Fruit fly (Drosophila melanogaster) whole organism, embryonic: ENCODE measurements around the gene smg.
A peak's percentile ranks its signal among the peaks of the same experiment; 100 is the strongest.

Source experiments
- Aef1 ChIP-seq: fragments of 200-800 bp; sonication (Bioruptor generic); IDR thresholded peaks from 3 replicates; pipeline ENCODE4 v1.3.6; 2022; ENCODE audit warnings: missing biosample characterization, missing genetic modification characterization
- B-H2 ChIP-seq: fragments of 200-800 bp; sonication (Bioruptor generic); optimal IDR thresholded peaks from 2 replicates; lab custom pipeline; 2018; ENCODE audit warnings: missing biosample characterization, mild to moderate bottlenecking, missing genetic modification characterization
- CG10543 ChIP-seq: fragments of 200-800 bp; sonication (Bioruptor generic); optimal IDR thresholded peaks from 3 replicates; lab custom pipeline; 2017; ENCODE audit warnings: missing biosample characterization, mild to moderate bottlenecking, missing genetic modification characterization, moderate library complexity
- CG11398 ChIP-seq: fragments of 200-800 bp; sonication (Bioruptor generic); optimal IDR thresholded peaks from 2 replicates; lab custom pipeline; 2016; ENCODE audit warnings: missing biosample characterization, missing genetic modification characterization
- CG11456 ChIP-seq: fragments of 200-800 bp; sonication (Bioruptor generic); IDR thresholded peaks from 3 replicates; pipeline ENCODE4 v1.3.6; 2022; ENCODE audit warnings: missing biosample characterization, missing genetic modification characterization
- CG12104 ChIP-seq: fragments of 200-800 bp; sonication (Bioruptor generic); optimal IDR thresholded peaks from 3 replicates; lab custom pipeline; 2016; ENCODE audit warnings: missing biosample characterization, missing genetic modification characterization
- CG12391 ChIP-seq: fragments of 200-800 bp; sonication (Bioruptor generic); optimal IDR thresholded peaks from 3 replicates; lab custom pipeline; 2018; ENCODE audit warnings: missing biosample characterization, mild to moderate bottlenecking, missing genetic modification characterization, moderate library complexity
- CG12659 ChIP-seq: fragments of 200-800 bp; sonication (Bioruptor generic); optimal IDR thresholded peaks from 3 replicates; lab custom pipeline; 2017; ENCODE audit warnings: mild to moderate bottlenecking, missing biosample characterization, missing genetic modification reagents, missing genetic modification characterization
- CG13287 ChIP-seq: fragments of 200-800 bp; sonication (Bioruptor generic); IDR thresholded peaks from 2 replicates; pipeline ENCODE4 v1.3.6; 2022; ENCODE audit warnings: missing biosample characterization, missing genetic modification characterization; ENCODE audit not compliant: partially characterized antibody
- CG14965 ChIP-seq: fragments of 200-800 bp; sonication (Bioruptor generic); optimal IDR thresholded peaks from 2 replicates; lab custom pipeline; 2016; ENCODE audit warnings: missing biosample characterization, missing genetic modification characterization, borderline replicate concordance
- CG1647 ChIP-seq: fragments of 200-800 bp; sonication (Bioruptor generic); optimal IDR thresholded peaks from 3 replicates; lab custom pipeline; 2016; ENCODE audit warnings: missing biosample characterization, missing genetic modification characterization
- CG17186 ChIP-seq: fragments of 200-800 bp; sonication (Bioruptor generic); optimal IDR thresholded peaks from 3 replicates; lab custom pipeline; 2017; ENCODE audit warnings: missing biosample characterization, missing genetic modification reagents, missing genetic modification characterization
- CG18011 ChIP-seq: fragments of 200-800 bp; sonication (Bioruptor generic); optimal IDR thresholded peaks from 2 replicates; lab custom pipeline; 2017; ENCODE audit warnings: missing biosample characterization, missing genetic modification characterization, mild to moderate bottlenecking, moderate library complexity, missing genotype
- CG31224 ChIP-seq: fragments of 200-800 bp; sonication (Bioruptor generic); IDR thresholded peaks from 2 replicates; pipeline ENCODE4 v1.3.6; 2022; ENCODE audit warnings: missing biosample characterization, missing genetic modification characterization
- CG6654 ChIP-seq: fragments of 200-800 bp; sonication (Bioruptor generic); optimal IDR thresholded peaks from 2 replicates; lab custom pipeline; 2017; ENCODE audit warnings: missing biosample characterization, mild to moderate bottlenecking, missing genetic modification characterization
- CG7556 ChIP-seq: fragments of 200-800 bp; sonication (Bioruptor generic); optimal IDR thresholded peaks from 2 replicates; lab custom pipeline; 2017; ENCODE audit warnings: missing biosample characterization, mild to moderate bottlenecking, missing genetic modification characterization
- CG8089 ChIP-seq: fragments of 200-800 bp; sonication (Bioruptor generic); optimal IDR thresholded peaks from 3 replicates; lab custom pipeline; 2016; ENCODE audit warnings: missing biosample characterization, missing genetic modification characterization
- CG8290 ChIP-seq, 3 experiments: fragments of 200-800 bp; sonication (Bioruptor generic); optimal IDR thresholded peaks; 2 replicates each; lab custom pipeline; 2016 to 2019; ENCODE audit warnings: missing biosample characterization in 3 of 3, missing genetic modification characterization in 3 of 3, mild to moderate bottlenecking in 2 of 3, moderate library complexity in 1 of 3
- CG8478 ChIP-seq: fragments of >200 bp; optimal IDR thresholded peaks from 2 replicates; lab custom pipeline; 2018
- CG9797 ChIP-seq: fragments of 200-800 bp; sonication (Bioruptor generic); optimal IDR thresholded peaks from 3 replicates; lab custom pipeline; 2018; ENCODE audit warnings: missing biosample characterization, mild to moderate bottlenecking, missing genetic modification characterization
- CG9876 ChIP-seq: fragments of 200-800 bp; sonication (Bioruptor generic); optimal IDR thresholded peaks from 2 replicates; lab custom pipeline; 2016; ENCODE audit warnings: missing biosample characterization, missing genetic modification characterization
- CG9932 ChIP-seq: fragments of 200-800 bp; sonication (Bioruptor generic); IDR thresholded peaks from 2 replicates; pipeline ENCODE4 v1.3.6; 2022; ENCODE audit warnings: missing biosample characterization, missing genetic modification characterization
- Ets97D ChIP-seq: fragments of 200-800 bp; sonication (Bioruptor generic); optimal IDR thresholded peaks from 3 replicates; lab custom pipeline; 2016; ENCODE audit warnings: missing biosample characterization, missing genetic modification characterization
- Hr51 ChIP-seq, 2 experiments: fragments of 200-800 bp; sonication (Bioruptor generic); optimal IDR thresholded peaks; 2 replicates in 1 of 2; 3 replicates in 1 of 2; lab custom pipeline; 2016 to 2018; ENCODE audit warnings: missing biosample characterization in 2 of 2, missing genetic modification characterization in 2 of 2, mild to moderate bottlenecking in 1 of 2, moderate library complexity in 1 of 2
- Jarid2 ChIP-seq: fragments of 200-800 bp; sonication (Bioruptor generic); optimal IDR thresholded peaks from 3 replicates; lab custom pipeline; 2017; ENCODE audit warnings: mild to moderate bottlenecking, missing biosample characterization, missing genetic modification reagents, missing genetic modification characterization
- Med ChIP-seq: fragments of 200-800 bp; sonication (Bioruptor generic); peaks from one replicate; lab custom pipeline; 2016; ENCODE audit warnings: missing biosample characterization, missing genetic modification characterization, mild to moderate bottlenecking, inconsistent platforms, moderate library complexity
- Mrtf ChIP-seq: fragments of 200-800 bp; sonication (Bioruptor generic); IDR thresholded peaks from 3 replicates; pipeline ENCODE4 v1.3.6; 2022; ENCODE audit warnings: missing biosample characterization, missing genetic modification characterization
- NC2α ChIP-seq: fragments of 200-800 bp; sonication (Bioruptor generic); optimal IDR thresholded peaks from 2 replicates; lab custom pipeline; 2016; ENCODE audit warnings: missing biosample characterization, missing genetic modification characterization
- Sin3A ChIP-seq: fragments of >200 bp; optimal IDR thresholded peaks from 2 replicates; lab custom pipeline; 2018
- Usf ChIP-seq: fragments of 200-800 bp; sonication (Bioruptor generic); optimal IDR thresholded peaks from 2 replicates; lab custom pipeline; 2017; ENCODE audit warnings: missing genotype, missing biosample characterization, missing genetic modification characterization
- Xbp1 ChIP-seq: fragments of 200-800 bp; sonication (Bioruptor generic); optimal IDR thresholded peaks from 3 replicates; lab custom pipeline; 2016; ENCODE audit warnings: missing biosample characterization, mild to moderate bottlenecking, missing genetic modification characterization
- abd-A ChIP-seq: fragments of 200-800 bp; sonication (Bioruptor generic); optimal IDR thresholded peaks from 3 replicates; lab custom pipeline; 2019; ENCODE audit warnings: missing biosample characterization, mild to moderate bottlenecking, missing genetic modification characterization, moderate library complexity
- amos ChIP-seq: fragments of 200-800 bp; sonication (Bioruptor generic); IDR thresholded peaks from 2 replicates; pipeline ENCODE4 v1.3.6; 2022; ENCODE audit warnings: missing biosample characterization, missing genetic modification characterization; ENCODE audit not compliant: partially characterized antibody
- ara ChIP-seq: fragments of 200-800 bp; sonication (Bioruptor generic); IDR thresholded peaks from 2 replicates; pipeline ENCODE4 v1.3.6; 2022; ENCODE audit warnings: missing biosample characterization, missing genetic modification characterization
- exex ChIP-seq: fragments of 200-800 bp; sonication (Bioruptor generic); optimal IDR thresholded peaks from 4 replicates; lab custom pipeline; 2018; ENCODE audit warnings: missing biosample characterization, mild to moderate bottlenecking, missing genetic modification characterization, moderate library complexity
- gfzf ChIP-seq: fragments of 200-800 bp; sonication (Bioruptor generic); optimal IDR thresholded peaks from 2 replicates; lab custom pipeline; 2016; ENCODE audit warnings: missing biosample characterization, mild to moderate bottlenecking, missing genetic modification characterization, moderate library complexity
- her ChIP-seq: fragments of 200-800 bp; sonication (Bioruptor generic); optimal IDR thresholded peaks from 2 replicates; lab custom pipeline; 2016; ENCODE audit warnings: missing biosample characterization, missing genetic modification characterization
- knrl ChIP-seq: fragments of 200-800 bp; sonication (Bioruptor generic); IDR thresholded peaks from 3 replicates; pipeline ENCODE4 v1.3.6; 2022; ENCODE audit warnings: missing biosample characterization, missing genetic modification characterization; ENCODE audit not compliant: partially characterized antibody
- luna ChIP-seq: fragments of 200-800 bp; sonication (Bioruptor generic); optimal IDR thresholded peaks from 2 replicates; lab custom pipeline; 2016; ENCODE audit warnings: missing biosample characterization, missing genetic modification characterization
- onecut ChIP-seq: fragments of 200-800 bp; sonication (Bioruptor generic); IDR thresholded peaks from 2 replicates; pipeline ENCODE4 v1.3.6; 2022; ENCODE audit warnings: missing biosample characterization, missing genetic modification characterization
- p53 ChIP-seq: fragments of 200-800 bp; sonication (Bioruptor generic); optimal IDR thresholded peaks from 2 replicates; lab custom pipeline; 2016; ENCODE audit warnings: missing biosample characterization, missing genetic modification characterization
- peb ChIP-seq: fragments of 200-800 bp; sonication (Bioruptor generic); IDR thresholded peaks from 2 replicates; pipeline ENCODE4 v1.3.6; 2022; ENCODE audit warnings: missing biosample characterization, missing genetic modification characterization
- pros ChIP-seq: fragments of 200-800 bp; sonication (Bioruptor generic); optimal IDR thresholded peaks from 3 replicates; lab custom pipeline; 2019; ENCODE audit warnings: missing biosample characterization, mild to moderate bottlenecking, missing genetic modification characterization, moderate library complexity
- psq ChIP-seq: fragments of 200-800 bp; sonication (Bioruptor generic); optimal IDR thresholded peaks from 2 replicates; lab custom pipeline; 2017; ENCODE audit warnings: missing biosample characterization, missing genetic modification characterization
- pzg ChIP-seq: fragments of 200-800 bp; sonication (Bioruptor generic); optimal IDR thresholded peaks from 3 replicates; lab custom pipeline; 2018; ENCODE audit warnings: missing biosample characterization, mild to moderate bottlenecking, missing genetic modification characterization, moderate library complexity
- slbo ChIP-seq: fragments of 200-800 bp; sonication (Bioruptor generic); IDR thresholded peaks from 2 replicates; pipeline ENCODE4 v1.3.6; 2022; ENCODE audit warnings: missing biosample characterization, missing genetic modification characterization
- sqz ChIP-seq: fragments of 200-800 bp; sonication (Bioruptor generic); optimal IDR thresholded peaks from 3 replicates; lab custom pipeline; 2018; ENCODE audit warnings: missing biosample characterization, mild to moderate bottlenecking, missing genetic modification characterization
- ssp ChIP-seq: fragments of 200-800 bp; sonication (Bioruptor generic); IDR thresholded peaks from 2 replicates; pipeline ENCODE4 v1.3.6; 2022; ENCODE audit warnings: missing biosample characterization, missing genetic modification characterization
- stwl ChIP-seq: fragments of 200-800 bp; sonication (Bioruptor generic); optimal IDR thresholded peaks from 3 replicates; lab custom pipeline; 2018; ENCODE audit warnings: missing biosample characterization, mild to moderate bottlenecking, missing genetic modification characterization, moderate library complexity
- toy ChIP-seq: fragments of 200-800 bp; sonication (Bioruptor generic); IDR thresholded peaks from 2 replicates; pipeline ENCODE4 v1.3.6; 2022; ENCODE audit warnings: missing biosample characterization, missing genetic modification characterization

smg gene

DNA sequence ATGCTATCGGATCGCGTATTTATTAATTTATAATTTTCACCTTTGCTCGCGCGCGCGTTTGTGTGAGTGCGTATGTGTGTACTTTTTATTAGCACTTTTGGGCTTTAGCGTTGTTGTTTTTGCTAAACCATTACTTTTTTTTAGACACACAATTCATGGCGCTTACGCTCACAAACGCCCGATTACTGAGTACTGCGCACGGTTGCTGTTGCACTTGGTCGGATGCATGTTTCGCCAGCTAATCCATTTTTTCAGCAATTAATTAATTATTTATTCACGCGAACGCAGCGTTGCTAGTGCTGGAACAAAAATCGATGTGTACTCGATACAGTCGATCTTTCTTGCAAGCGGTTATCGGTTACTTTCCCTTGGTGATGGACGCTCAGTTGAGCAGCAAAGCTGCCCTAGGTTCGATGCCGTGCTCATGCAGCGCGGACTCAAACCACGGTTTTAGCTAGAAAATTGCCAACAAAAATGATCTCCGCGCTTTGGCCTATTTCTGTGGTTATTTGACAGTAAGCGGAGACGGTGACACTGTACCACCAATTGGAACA, at the start of gene smg, which contains the start of gene CG5087 (continued):
- peak; percentile 84 for TF ChIP-seq CG17186 (GFP tag; lab: Kevin White, UChicago)
- TF ChIP-seq stwl (tag; lab: Kevin White, UChicago): peak; percentile 85
- TF ChIP-seq sqz (GFP tag; lab: Kevin White, UChicago): no peak
- no peak for TF ChIP-seq luna (GFP tag; lab: Kevin White, UChicago)
- peak; percentile 56 for TF ChIP-seq CG11398 (GFP tag; lab: Kevin White, UChicago)
- no peak for TF ChIP-seq ara
- peak; percentile 35 for TF ChIP-seq CG8478
- TF ChIP-seq CG14965 (GFP tag; lab: Kevin White, UChicago): no peak
- peak; percentile 80 for TF ChIP-seq CG9932
- TF ChIP-seq CG8290 (GFP tag; optimal IDR thresholded peaks at IDR 0.05; lab: Kevin White, UChicago): peak; percentile 30
- TF ChIP-seq CG8290 (tag; optimal IDR thresholded peaks at IDR 0.05; lab: Kevin White, UChicago): no peak
- peak; percentile 76 for TF ChIP-seq CG13287 (GFP tag; lab: Robert Waterston, UW)
- peak; percentile 9 for TF ChIP-seq Usf (GFP tag; lab: Kevin White, UChicago)
- TF ChIP-seq pros (GFP tag; lab: Kevin White, UChicago): no peak
- peak; percentile 46 for TF ChIP-seq CG9876
- peak in 1 of 2 experiments; percentile 8 for TF ChIP-seq Hr51 (GFP tag; optimal IDR thresholded peaks at IDR 0.05; lab: Kevin White, UChicago)
- 0 out of 2 replicates have a peak, but pooled peaks have one; percentile 14 for TF ChIP-seq ssp (GFP tag; lab: Robert Waterston, UW)
- peak; percentile 49 for TF ChIP-seq CG8089
- no peak for TF ChIP-seq peb (GFP tag; lab: Robert Waterston, UW)
- TF ChIP-seq CG11456: peak; percentile 50; the same call in 1 of the 3 replicates
- TF ChIP-seq Sin3A (lab: Kevin White, UChicago): peak; percentile 85
- peak; percentile 68 for TF ChIP-seq her
- TF ChIP-seq CG6654: no peak
- 0 out of 2 replicates have a peak, but pooled peaks have one; percentile 20 for TF ChIP-seq CG31224 (GFP tag; lab: Robert Waterston, UW)
- peak; percentile 96 for TF ChIP-seq abd-A
- TF ChIP-seq psq (GFP tag; lab: Kevin White, UChicago): peak; percentile 15
- no peak for TF ChIP-seq Mrtf (GFP tag; lab: Robert Waterston, UW)
- no peak for TF ChIP-seq CG7556 (GFP tag; lab: Kevin White, UChicago)
- peak; percentile 40 for TF ChIP-seq CG1647 (GFP tag; lab: Kevin White, UChicago)
- peak; percentile 67 for TF ChIP-seq exex
- TF ChIP-seq slbo (GFP tag; lab: Robert Waterston, UW): peak; percentile 81
- peak; percentile 67 for TF ChIP-seq Xbp1
- peak; percentile 92 for TF ChIP-seq Med (GFP tag; lab: Kevin White, UChicago)
- TF ChIP-seq knrl (GFP tag; lab: Robert Waterston, UW): peak; percentile 67
- no peak for TF ChIP-seq CG18011
- TF ChIP-seq Aef1 (GFP tag; lab: Robert Waterston, UW): peak; percentile 45; the same call in 2 of the 3 replicates
- peak; percentile 94 for TF ChIP-seq Ets97D (GFP tag; lab: Kevin White, UChicago)
- peak; percentile 63 for TF ChIP-seq onecut (GFP tag; lab: Robert Waterston, UW)
- peak; percentile 97 for TF ChIP-seq CG9797 (GFP tag; lab: Kevin White, UChicago)
- TF ChIP-seq NC2α (GFP tag; lab: Kevin White, UChicago): no peak
- TF ChIP-seq CG12391: peak; percentile 56
- TF ChIP-seq p53: peak; percentile 66
- TF ChIP-seq toy (GFP tag; lab: Robert Waterston, UW): no peak
- peak; percentile 48 for TF ChIP-seq CG10543 (GFP tag; lab: Kevin White, UChicago)
- TF ChIP-seq CG12659 (GFP tag; lab: Kevin White, UChicago): peak; percentile 89
- peak; percentile 100 for TF ChIP-seq pzg (GFP tag; lab: Kevin White, UChicago)
- TF ChIP-seq amos (GFP tag; lab: Robert Waterston, UW): peak; percentile 74
- TF ChIP-seq gfzf (GFP tag; lab: Kevin White, UChicago): peak; percentile 100
- TF ChIP-seq Jarid2: peak; percentile 42
- peak; percentile 35 for TF ChIP-seq CG12104
- peak; percentile 64 for TF ChIP-seq B-H2
